Worm (Caenorhabditis elegans) whole organism, young adult: ENCODE data around the gene F18H3.4.
A peak's percentile ranks its signal among the peaks of the same experiment; 100 is the strongest.

Source experiments
- B0019.2 ChIP-seq: fragments of 200-800 bp; sonication (Bioruptor generic); conservative IDR thresholded peaks from 2 replicates; pipeline ENCODE4 v1.3.6; 2022; ENCODE audit warnings: missing genetic modification reagents, missing genetic modification characterization, missing compliant biosample characterization
- ama-1 ChIP-seq, 3 experiments: fragments of 150-350 bp in 1 of 3; sonication (generic microtip) in 2 of 3; optimal IDR thresholded peaks; 2 replicates each; lab custom pipeline; 2014 to 2018; ENCODE audit warnings: missing biosample characterization in 2 of 3, missing genetic modification characterization in 2 of 3, missing genetic modification reagents in 2 of 3
- dox-1 ChIP-seq: fragments of 200-800 bp; sonication (Bioruptor generic); IDR thresholded peaks from 2 replicates; pipeline ENCODE4 v1.3.6; 2022; ENCODE audit warnings: missing genetic modification reagents, missing genetic modification characterization, missing compliant biosample characterization
- efl-1 ChIP-seq: fragments of 150-350 bp; optimal IDR thresholded peaks from 2 replicates; lab custom pipeline; 2014; ENCODE audit warnings: missing biosample characterization, missing genetic modification reagents, missing genetic modification characterization
- lir-1 ChIP-seq: fragments of 200-800 bp; sonication (Bioruptor generic); conservative IDR thresholded peaks from 2 replicates; pipeline ENCODE4 v1.3.6; 2022; ENCODE audit warnings: missing genetic modification reagents, missing genetic modification characterization, missing compliant biosample characterization
- pbrm-1 ChIP-seq: fragments of 200-800 bp; sonication (Bioruptor generic); IDR thresholded peaks from 2 replicates; pipeline ENCODE4 v1.3.6; 2022; ENCODE audit warnings: missing genetic modification reagents, missing genetic modification characterization, missing compliant biosample characterization
- pha-4 ChIP-seq: fragments of 150-350 bp; sonication (generic microtip); optimal IDR thresholded peaks from 2 replicates; lab custom pipeline; 2014; ENCODE audit warnings: missing biosample characterization, missing genetic modification reagents, missing genetic modification characterization
- sptf-2 ChIP-seq: fragments of 200-800 bp; sonication (Bioruptor generic); optimal IDR thresholded peaks from 2 replicates; lab custom pipeline; 2018; ENCODE audit warnings: mild to moderate bottlenecking, missing genetic modification characterization, missing compliant biosample characterization
- unc-130 ChIP-seq: sonication (generic microtip); optimal IDR thresholded peaks from 2 replicates; lab custom pipeline; 2016; ENCODE audit warnings: missing genetic modification reagents, missing genetic modification characterization, missing compliant biosample characterization

DNA sequence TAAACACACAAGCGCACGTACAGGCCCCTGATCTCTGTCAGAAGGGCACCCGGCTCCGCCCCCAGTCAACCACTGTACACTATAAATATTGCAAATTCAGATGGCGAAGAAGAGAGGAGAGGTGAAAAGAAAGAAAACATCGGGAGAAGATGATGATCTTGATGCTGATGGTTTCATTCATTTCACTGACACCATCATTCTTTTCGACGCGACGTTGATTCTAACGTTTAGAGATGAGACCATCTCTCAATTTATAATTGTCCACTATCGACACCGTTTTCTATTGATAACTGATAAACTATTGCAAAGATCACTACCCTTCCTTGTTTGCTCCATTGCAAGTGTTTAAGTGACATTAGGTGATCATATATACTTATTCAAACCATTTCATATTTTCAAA lies 12.4 kb downstream of the F18H3.4 start:
- TF ChIP-seq lir-1 (GFP tag; lab: Robert Waterston, UW) (no peak), efl-1 (no peak), unc-130 (GFP tag; lab: Kevin White, UChicago) (no peak), sptf-2 (no peak), pbrm-1 (no peak), ama-1 (optimal IDR thresholded peaks at IDR 0.05; lab: Kevin White, UChicago) (peak; percentile 88), ama-1 (GFP tag; optimal IDR thresholded peaks at IDR 0.05; lab: Kevin White, UChicago) (no peak), B0019.2 (GFP tag; lab: Robert Waterston, UW) (no peak), pha-4 (tag; lab: Kevin White, UChicago) (no peak), dox-1 (GFP tag; lab: Robert Waterston, UW) (no peak)
